Worm (Caenorhabditis elegans) whole organism, midembryonic: ENCODE data around the gene F58H1.8.

Experiments used
- T22C8.4 ChIP-seq: fragments of 200-800 bp; sonication (Bioruptor generic); IDR thresholded peaks from 2 replicates; pipeline ENCODE4 v1.3.6; 2022; ENCODE audit warnings: missing genetic modification characterization, missing compliant biosample characterization
- cog-1 ChIP-seq: sonication (generic microtip); optimal IDR thresholded peaks from 2 replicates; lab custom pipeline; 2016; ENCODE audit warnings: missing genetic modification characterization, missing compliant biosample characterization
- flt-1 ChIP-seq: fragments of 200-800 bp; sonication (Bioruptor generic); IDR thresholded peaks from 2 replicates; pipeline ENCODE4 v1.3.6; 2022; ENCODE audit warnings: missing genetic modification characterization, missing compliant biosample characterization
- klf-2 ChIP-seq: fragments of 200-800 bp; sonication (Bioruptor generic); conservative IDR thresholded peaks from 2 replicates; pipeline ENCODE4 v1.3.6; 2022; ENCODE audit warnings: missing genetic modification reagents, missing genetic modification characterization, missing compliant biosample characterization
- med-1 ChIP-seq: sonication (generic microtip); optimal IDR thresholded peaks from 2 replicates; lab custom pipeline; 2017; ENCODE audit warnings: missing genetic modification characterization, mild to moderate bottlenecking, missing compliant biosample characterization, antibody characterized with exemption, missing genetic modification reagents; ENCODE audit not compliant: insufficient read depth
- ref-1 ChIP-seq: fragments of 200-800 bp; sonication (Bioruptor generic); conservative IDR thresholded peaks from 2 replicates; pipeline ENCODE4 v1.3.6; 2022; ENCODE audit warnings: missing genetic modification reagents, missing genetic modification characterization, missing compliant biosample characterization
- tab-1 ChIP-seq: fragments of 200-800 bp; sonication (Bioruptor generic); IDR thresholded peaks from 2 replicates; pipeline ENCODE4 v1.3.6; 2022; ENCODE audit warnings: missing genetic modification characterization, missing compliant biosample characterization
- ztf-23 ChIP-seq: fragments of 200-800 bp; sonication (Bioruptor generic); IDR thresholded peaks from 2 replicates; pipeline ENCODE4 v1.3.6; 2022; ENCODE audit warnings: missing genetic modification reagents, missing genetic modification characterization, missing compliant biosample characterization
- ztf-29 ChIP-seq: fragments of 200-800 bp; sonication (Bioruptor generic); IDR thresholded peaks from 2 replicates; pipeline ENCODE4 v1.3.6; 2022; ENCODE audit warnings: missing genetic modification reagents, missing genetic modification characterization, missing compliant biosample characterization

F58H1.8 gene

DNA sequence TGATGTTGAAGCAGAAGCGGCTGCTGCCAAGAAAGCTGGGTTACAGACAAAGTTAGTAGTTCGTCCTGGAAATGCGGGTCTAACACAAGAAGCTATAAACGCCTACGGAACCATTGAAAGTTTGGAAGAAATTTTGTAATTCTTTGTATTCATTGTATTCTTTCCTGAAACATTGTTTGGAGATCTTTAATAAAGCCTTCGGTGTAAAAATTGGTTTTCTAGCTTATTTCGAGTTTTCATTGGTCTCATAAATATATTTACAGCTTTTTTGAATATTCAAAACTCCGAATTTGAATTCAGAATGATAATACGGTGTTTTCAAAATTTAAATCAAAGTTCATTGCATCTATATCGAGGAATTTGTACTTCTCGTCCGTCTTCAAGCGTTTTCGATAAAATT is at the start of gene F58H1.8:
TSS of gene F58H1.8 (plus strand) at position 301 of the 400 bp plus-strand sequence.
- TF ChIP-seq ref-1 (GFP tag; lab: Robert Waterston, UW), result no peak
- TF ChIP-seq ztf-29 (GFP tag; lab: Robert Waterston, UW), result no peak

DNA sequence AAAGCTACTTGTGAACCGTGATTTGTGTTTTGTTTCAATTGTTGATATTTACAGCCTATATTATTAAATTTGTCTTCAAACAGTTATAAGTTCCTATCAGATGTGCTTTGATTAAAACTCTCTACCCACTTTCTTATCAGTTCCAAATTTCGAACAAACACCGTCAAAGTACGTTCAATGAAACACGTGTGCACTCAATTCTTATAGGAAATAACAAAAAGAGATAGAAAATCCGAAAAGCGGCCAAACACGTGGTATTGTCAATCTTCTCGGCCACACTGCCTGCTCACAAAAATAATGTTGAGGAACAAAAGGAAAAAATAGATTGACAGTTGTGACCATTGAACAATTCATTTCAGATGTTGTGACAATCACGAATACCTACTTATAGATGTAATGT is 49.0 kb upstream of the F58H1.8 start:
- TF ChIP-seq klf-2, result no peak
- TF ChIP-seq ref-1 (GFP tag; lab: Robert Waterston, UW), result no peak
- no peak for TF ChIP-seq cog-1 (tag; lab: Kevin White, UChicago)
- no peak for TF ChIP-seq tab-1 (GFP tag; lab: Robert Waterston, UW)
- TF ChIP-seq med-1 (GFP tag; lab: Kevin White, UChicago), result no peak
- TF ChIP-seq ztf-23 (GFP tag; lab: Robert Waterston, UW), result no peak
- no peak for TF ChIP-seq T22C8.4 (GFP tag; lab: Robert Waterston, UW)
- no peak for TF ChIP-seq flt-1 (GFP tag; lab: Robert Waterston, UW)
- no peak for TF ChIP-seq ztf-29 (GFP tag; lab: Robert Waterston, UW)

DNA sequence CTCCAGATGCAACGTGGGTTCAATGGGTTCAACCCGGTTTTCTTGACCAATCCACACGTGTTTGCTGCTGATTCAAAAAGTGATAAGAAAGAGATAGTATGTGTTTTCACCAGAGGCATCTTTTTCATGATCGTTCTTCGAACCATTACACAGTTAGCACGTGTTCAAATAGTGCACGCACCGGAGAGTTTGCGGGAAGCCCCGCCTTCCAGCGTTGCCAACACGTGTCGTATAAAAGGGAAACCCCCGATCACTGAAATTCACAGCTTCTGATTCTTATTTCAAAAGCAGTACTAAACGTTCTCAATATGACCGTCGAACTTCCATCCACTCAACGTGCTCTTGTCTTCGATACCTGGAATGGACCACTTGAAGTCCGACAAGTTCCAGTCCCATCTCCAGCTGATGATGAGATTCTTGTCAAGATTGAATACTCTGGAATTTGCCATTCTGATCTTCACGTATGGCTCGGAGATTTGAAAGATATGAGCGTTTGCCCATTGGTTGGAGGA is 46.9 kb upstream of the F58H1.8 start, which contains the start of gene adh-1:
TSS of gene adh-1 (plus strand) at position 261 of the 512 bp plus-strand sequence.
- no peak for TF ChIP-seq klf-2

DNA sequence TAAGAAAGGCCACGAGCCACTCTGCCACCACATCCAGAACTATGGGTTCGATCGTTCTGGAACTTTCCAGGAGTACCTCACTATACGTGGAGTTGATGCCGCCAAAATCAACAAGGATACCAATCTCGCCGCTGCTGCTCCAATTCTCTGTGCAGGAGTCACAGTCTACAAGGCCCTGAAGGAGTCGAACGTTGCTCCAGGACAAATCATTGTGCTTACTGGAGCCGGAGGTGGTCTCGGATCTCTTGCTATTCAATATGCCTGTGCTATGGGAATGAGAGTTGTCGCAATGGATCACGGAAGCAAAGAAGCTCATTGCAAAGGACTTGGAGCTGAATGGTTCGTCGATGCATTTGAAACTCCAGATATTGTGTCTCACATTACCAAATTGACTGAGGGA is 46.3 kb upstream of the F58H1.8 start:
- TF ChIP-seq klf-2 (no peak), med-1 (GFP tag; lab: Kevin White, UChicago) (no peak), ref-1 (GFP tag; lab: Robert Waterston, UW) (no peak), T22C8.4 (GFP tag; lab: Robert Waterston, UW) (no peak), tab-1 (GFP tag; lab: Robert Waterston, UW) (no peak), cog-1 (tag; lab: Kevin White, UChicago) (no peak), ztf-29 (GFP tag; lab: Robert Waterston, UW) (no peak), flt-1 (GFP tag; lab: Robert Waterston, UW) (no peak), ztf-23 (GFP tag; lab: Robert Waterston, UW) (no peak)

DNA sequence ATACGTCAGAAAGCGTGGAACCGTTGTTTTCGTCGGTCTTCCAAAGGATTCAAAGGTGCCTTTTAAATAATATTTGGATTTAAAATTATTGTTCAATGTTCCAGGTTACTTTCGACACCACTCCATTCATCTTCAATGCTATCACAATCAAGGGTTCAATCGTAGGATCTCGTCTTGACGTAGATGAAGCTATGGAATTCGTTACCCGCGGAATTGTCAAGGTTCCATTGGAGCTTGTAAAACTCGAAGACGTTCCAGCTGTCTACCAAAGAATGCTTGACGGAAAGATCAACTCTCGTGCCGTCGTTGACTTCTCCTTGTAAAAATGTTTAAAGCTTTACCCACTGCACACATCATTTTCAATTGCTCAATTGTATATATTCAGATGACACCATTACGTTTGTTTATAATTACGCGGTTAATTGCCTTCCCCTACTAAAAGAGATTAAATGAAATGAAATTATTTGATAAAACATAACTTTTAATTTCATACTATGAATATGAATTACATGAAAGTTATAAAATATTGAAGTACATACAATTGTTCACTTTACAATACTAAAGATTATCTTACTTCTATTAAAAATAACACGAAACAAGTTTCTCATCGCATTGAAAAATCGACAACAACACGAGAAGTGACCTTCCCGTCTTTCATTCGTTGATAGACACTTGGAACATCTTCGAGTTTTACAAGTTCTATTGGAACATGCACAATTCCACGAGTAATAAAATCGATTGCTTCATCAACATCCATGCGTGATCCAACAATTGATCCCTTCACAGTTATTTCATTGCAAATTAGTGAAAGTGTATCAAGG is 45.6 kb upstream of the F58H1.8 start:
- no peak for TF ChIP-seq T22C8.4 (GFP tag; lab: Robert Waterston, UW)
- TF ChIP-seq cog-1 (tag; lab: Kevin White, UChicago), result no peak
- no peak for TF ChIP-seq flt-1 (GFP tag; lab: Robert Waterston, UW)
- no peak for TF ChIP-seq tab-1 (GFP tag; lab: Robert Waterston, UW)
- no peak for TF ChIP-seq ref-1 (GFP tag; lab: Robert Waterston, UW)
- TF ChIP-seq klf-2, result no peak
- TF ChIP-seq ztf-29 (GFP tag; lab: Robert Waterston, UW), result no peak
- TF ChIP-seq med-1 (GFP tag; lab: Kevin White, UChicago), result no peak
- no peak for TF ChIP-seq ztf-23 (GFP tag; lab: Robert Waterston, UW)

DNA sequence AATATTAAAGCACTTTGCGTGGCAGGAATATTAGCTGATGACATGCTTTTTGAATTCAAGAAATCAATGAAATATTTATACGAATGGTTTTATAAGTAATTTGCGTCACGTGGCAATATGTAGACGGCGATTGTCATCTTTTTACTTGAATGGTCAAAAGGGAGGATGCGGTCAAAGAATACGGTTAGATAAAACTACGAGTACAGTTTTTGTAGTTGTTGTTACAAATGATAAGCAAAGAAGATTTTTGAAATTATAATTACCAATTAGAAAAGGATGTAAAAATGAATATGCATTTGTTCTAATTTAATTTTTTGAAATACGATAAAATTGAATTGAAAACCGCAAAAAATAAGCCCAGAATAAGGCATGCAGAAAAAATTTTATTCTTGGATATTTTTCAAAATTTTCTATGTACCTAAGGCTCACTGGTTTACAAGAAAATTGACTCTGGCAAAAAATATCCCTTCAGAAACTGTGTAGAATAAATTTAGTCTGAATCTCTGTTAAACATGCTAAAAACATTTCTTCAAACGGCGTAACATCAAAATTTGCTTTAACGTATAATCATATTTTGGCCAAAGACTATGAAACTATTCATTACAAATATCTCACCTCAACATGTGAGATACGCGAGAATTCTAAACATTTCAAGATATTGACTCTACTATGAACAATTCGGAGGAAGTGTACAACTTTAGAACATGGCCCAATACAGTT is 43.6 kb upstream of the F58H1.8 start, which contains the start of the genes sodh-2 and srx-76:
TSS of gene sodh-2 (minus strand) at position 101 of the 720 bp plus-strand sequence.
TSS of gene srx-76 (plus strand) at position 670 of the 720 bp plus-strand sequence.
- TF ChIP-seq med-1 (GFP tag; lab: Kevin White, UChicago) (no peak), tab-1 (GFP tag; lab: Robert Waterston, UW) (no peak)

DNA sequence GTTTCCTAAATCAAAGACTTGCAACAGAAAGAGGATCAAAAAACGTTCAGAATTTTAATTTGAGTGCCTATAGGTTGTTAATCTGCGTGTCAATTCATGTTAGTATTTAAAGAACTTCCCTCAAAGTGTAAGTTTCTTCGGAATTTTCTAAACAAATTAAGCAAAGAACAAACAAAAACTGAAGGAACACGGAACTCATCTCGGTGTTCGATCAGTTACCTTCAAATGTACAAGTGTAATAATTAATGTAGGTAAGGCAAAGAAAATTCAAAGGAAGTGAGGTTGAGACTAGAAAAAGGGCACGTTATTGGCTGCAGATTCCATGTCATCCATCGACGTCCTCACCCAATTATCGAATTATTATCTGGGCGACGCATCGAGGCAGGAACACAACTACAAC is 41.0 kb upstream of the F58H1.8 start, which contains the start of gene K12G11.6:
TSS of gene K12G11.6 (plus strand) at position 357 of the 400 bp plus-strand sequence.
- TF ChIP-seq flt-1 (GFP tag; lab: Robert Waterston, UW), result no peak
- no peak for TF ChIP-seq tab-1 (GFP tag; lab: Robert Waterston, UW)
- TF ChIP-seq klf-2, result no peak
- no peak for TF ChIP-seq ztf-23 (GFP tag; lab: Robert Waterston, UW)
- no peak for TF ChIP-seq T22C8.4 (GFP tag; lab: Robert Waterston, UW)
- TF ChIP-seq ref-1 (GFP tag; lab: Robert Waterston, UW), result no peak
- no peak for TF ChIP-seq med-1 (GFP tag; lab: Kevin White, UChicago)
- no peak for TF ChIP-seq ztf-29 (GFP tag; lab: Robert Waterston, UW)
- no peak for TF ChIP-seq cog-1 (tag; lab: Kevin White, UChicago)

DNA sequence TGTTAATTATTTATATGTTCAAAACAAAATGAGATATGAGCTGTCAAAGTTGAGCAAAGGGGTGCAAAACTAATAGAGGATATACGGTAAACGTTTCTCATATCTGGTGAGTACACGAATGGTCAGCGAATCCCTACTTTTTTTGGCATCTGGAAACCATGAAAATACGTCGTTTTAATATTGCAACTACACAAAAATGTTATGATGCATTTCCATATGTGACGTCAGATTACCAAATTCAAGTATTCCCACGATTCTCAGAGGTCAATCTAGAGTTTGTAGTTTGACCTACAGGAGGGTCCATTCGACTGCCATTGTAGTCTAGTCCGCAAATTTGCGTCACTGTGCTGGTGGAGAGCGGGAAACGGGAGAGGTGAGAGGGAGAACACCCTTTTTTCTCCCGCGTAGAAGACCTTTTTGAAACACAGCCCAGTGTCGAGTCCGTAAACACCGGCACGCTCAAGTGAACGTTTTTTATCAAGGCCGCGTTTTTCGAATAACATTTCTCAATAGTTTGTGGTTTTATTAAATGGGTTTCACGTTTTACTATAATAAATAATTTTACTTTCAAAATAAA is 38.5 kb upstream of the F58H1.8 start:
- TF ChIP-seq flt-1 (GFP tag; lab: Robert Waterston, UW) (peak; percentile 58; the same call in 1 of the 2 replicates), cog-1 (tag; lab: Kevin White, UChicago) (peak; percentile 29), ztf-23 (GFP tag; lab: Robert Waterston, UW) (0 out of 2 replicates have a peak, but pooled peaks have one; percentile 43), klf-2 (no peak), med-1 (GFP tag; lab: Kevin White, UChicago) (no peak)

DNA sequence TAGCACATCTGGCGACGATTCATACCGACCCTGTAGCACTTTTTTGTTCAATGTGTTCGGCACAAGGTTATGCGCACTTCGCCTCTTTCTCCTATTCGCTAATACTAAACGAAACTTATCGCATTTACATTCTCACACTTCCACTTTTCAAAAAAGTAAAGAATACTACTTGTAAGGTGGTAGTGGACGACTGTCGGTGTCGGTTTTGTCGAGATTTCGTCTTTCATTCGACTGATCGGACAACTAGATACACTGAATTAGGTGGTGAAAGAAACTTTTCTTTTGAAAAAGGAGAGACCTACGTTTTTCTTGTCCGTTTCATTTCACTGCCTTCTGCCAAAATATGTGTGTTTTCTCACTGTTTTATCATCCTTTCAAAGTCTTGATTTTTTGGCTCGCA is 37.3 kb upstream of the F58H1.8 start:
- no peak for TF ChIP-seq tab-1 (GFP tag; lab: Robert Waterston, UW)
- no peak for TF ChIP-seq flt-1 (GFP tag; lab: Robert Waterston, UW)
- no peak for TF ChIP-seq ref-1 (GFP tag; lab: Robert Waterston, UW)
- TF ChIP-seq cog-1 (tag; lab: Kevin White, UChicago), result no peak
- no peak for TF ChIP-seq ztf-29 (GFP tag; lab: Robert Waterston, UW)
- no peak for TF ChIP-seq ztf-23 (GFP tag; lab: Robert Waterston, UW)
